Fruit fly (Drosophila melanogaster): ENCODE results near the gene CG11037.

Gene CG11037

dm6 chr3L:20944180-20944579 lies 17.0 kb downstream of the CG11037 start (continued):
- TF ChIP-seq ind (GFP tag; optimal IDR thresholded peaks at IDR 0.05): no peak
- no peak for TF ChIP-seq hb (GFP tag; IDR thresholded peaks at IDR 0.05; ENCODE audit: partially characterized antibody)
- TF ChIP-seq Ssrp (tag; optimal IDR thresholded peaks at IDR 0.05): no peak
- TF ChIP-seq Spps (tag; optimal IDR thresholded peaks at IDR 0.05): peak; percentile 23
- TF ChIP-seq CG6683 (GFP tag; optimal IDR thresholded peaks at IDR 0.05): no peak
- peak; percentile 53 for TF ChIP-seq dmrt11E (tag; optimal IDR thresholded peaks at IDR 0.05)
- no peak for TF ChIP-seq tgo (GFP tag; IDR thresholded peaks at IDR 0.05)
- TF ChIP-seq kni (GFP tag; optimal IDR thresholded peaks at IDR 0.05): peak; percentile 79
- TF ChIP-seq CG11695 (GFP tag; IDR thresholded peaks at IDR 0.05): no peak
- TF ChIP-seq ems (GFP tag; optimal IDR thresholded peaks at IDR 0.05): no peak
- TF ChIP-seq Atf6 (GFP tag; IDR thresholded peaks at IDR 0.05): no peak
- TF ChIP-seq CG3847 (GFP tag; IDR thresholded peaks at IDR 0.05): no peak
- peak; percentile 34 for TF ChIP-seq CG17359 (tag; optimal IDR thresholded peaks at IDR 0.05)
- TF ChIP-seq crol (GFP tag; IDR thresholded peaks at IDR 0.05): no peak
- no peak for TF ChIP-seq usp (GFP tag; optimal IDR thresholded peaks at IDR 0.05)
- TF ChIP-seq ssp (GFP tag; IDR thresholded peaks at IDR 0.05): no peak
- peak; percentile 22 for TF ChIP-seq CG11723 (GFP tag; optimal IDR thresholded peaks at IDR 0.05)
- TF ChIP-seq CG12219 (GFP tag; optimal IDR thresholded peaks at IDR 0.05): peak; percentile 25
- TF ChIP-seq CG12769 (tag; optimal IDR thresholded peaks at IDR 0.05): peak; percentile 29
- TF ChIP-seq Lpt (GFP tag; optimal IDR thresholded peaks at IDR 0.05): no peak
- no peak for TF ChIP-seq CG2120 (GFP tag; optimal IDR thresholded peaks at IDR 0.05)
- peak; percentile 70 for TF ChIP-seq CG6813 (GFP tag; optimal IDR thresholded peaks at IDR 0.05)
- TF ChIP-seq CG14441 (GFP tag; IDR thresholded peaks at IDR 0.05): no peak
- TF ChIP-seq CG3281 (GFP tag; optimal IDR thresholded peaks at IDR 0.05): no peak
- TF ChIP-seq MBD-R2 (GFP tag; IDR thresholded peaks at IDR 0.05): no peak
- no peak for TF ChIP-seq NfI (GFP tag; optimal IDR thresholded peaks at IDR 0.05)
- TF ChIP-seq corto (GFP tag; optimal IDR thresholded peaks at IDR 0.05): no peak
- TF ChIP-seq ara (GFP tag; IDR thresholded peaks at IDR 0.05): peak; percentile 43; the same call in 1 of the 2 replicates
- no peak for TF ChIP-seq CG17361 (GFP tag; IDR thresholded peaks at IDR 0.05)
- peak; percentile 73 for TF ChIP-seq CG33557 (GFP tag; optimal IDR thresholded peaks at IDR 0.05)
- peak; percentile 38 for TF ChIP-seq Mes4 (GFP tag; optimal IDR thresholded peaks at IDR 0.05)
- TF ChIP-seq CG18619 (GFP tag; optimal IDR thresholded peaks at IDR 0.05): peak; percentile 4
- TF ChIP-seq CG10321 (GFP tag; IDR thresholded peaks at IDR 0.05): no peak
- TF ChIP-seq jing (GFP tag; optimal IDR thresholded peaks at IDR 0.05): no peak
- no peak for TF ChIP-seq CG9437 (GFP tag; optimal IDR thresholded peaks at IDR 0.05)
- no peak for TF ChIP-seq CG5245 (GFP tag; optimal IDR thresholded peaks at IDR 0.05)
- no peak for TF ChIP-seq mirr (GFP tag; optimal IDR thresholded peaks at IDR 0.05)
- peak; percentile 33 for TF ChIP-seq CG18262 (tag; optimal IDR thresholded peaks at IDR 0.05)
- peak; percentile 66 for TF ChIP-seq CG1603 (tag; optimal IDR thresholded peaks at IDR 0.05)
- TF ChIP-seq gcm2 (GFP tag; optimal IDR thresholded peaks at IDR 0.05): no peak
- TF ChIP-seq ato (GFP tag; IDR thresholded peaks at IDR 0.05; ENCODE audit: partially characterized antibody): no peak
- peak; percentile 21 for TF ChIP-seq CG6254 (GFP tag; optimal IDR thresholded peaks at IDR 0.05)
- peak; percentile 46 for TF ChIP-seq MTF-1 (GFP tag; optimal IDR thresholded peaks at IDR 0.05; ENCODE audit: borderline replicate concordance)
- TF ChIP-seq ham (GFP tag; IDR thresholded peaks at IDR 0.05): no peak
- TF ChIP-seq CG13775 (GFP tag; optimal IDR thresholded peaks at IDR 0.05): no peak
- no peak for TF ChIP-seq pzg (GFP tag; optimal IDR thresholded peaks at IDR 0.05)
